Worm (Caenorhabditis elegans): ENCODE results near the gene rcan-1.

rcan-1 gene

DNA sequence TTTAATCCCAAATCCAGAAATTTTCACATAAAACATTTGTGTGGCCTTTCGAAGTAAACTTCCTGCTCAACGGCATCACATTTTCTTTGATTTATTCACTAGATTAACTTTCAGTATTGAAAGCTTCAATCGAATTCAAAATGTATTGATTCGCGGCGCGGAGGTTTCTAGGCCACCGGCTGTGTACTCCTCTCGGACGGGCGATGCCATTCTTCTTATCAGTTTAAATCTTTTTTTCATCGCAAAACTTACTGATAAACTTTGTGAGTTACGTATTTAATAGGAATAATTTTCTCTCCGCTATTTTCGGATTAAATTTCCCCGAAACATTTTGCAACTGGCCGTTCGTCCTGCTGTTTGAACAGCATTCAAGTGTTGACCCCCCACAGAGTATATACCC, 38.0 kb upstream of the rcan-1 start (continued):
- TF ChIP-seq nhr-71 (tag; optimal IDR thresholded peaks at IDR 0.05) (peak; percentile 91), alr-1 (tag; optimal IDR thresholded peaks at IDR 0.05; ENCODE audit: borderline replicate concordance) (no peak), ztf-4 (tag; optimal IDR thresholded peaks at IDR 0.05) (peak; percentile 69), ets-5 (GFP tag; IDR thresholded peaks at IDR 0.05) (no peak), ceh-90 (tag; optimal IDR thresholded peaks at IDR 0.05) (peak; percentile 94), blmp-1 (tag; optimal IDR thresholded peaks at IDR 0.05) (no peak), rnt-1 (tag; optimal IDR thresholded peaks at IDR 0.05) (peak; percentile 98), nhr-12 (tag; optimal IDR thresholded peaks at IDR 0.05) (no peak), lin-35 (GFP tag; optimal IDR thresholded peaks at IDR 0.05) (peak; percentile 86 to 92), snu-23 (GFP tag; optimal IDR thresholded peaks at IDR 0.05) (peak; percentile 83), zip-4 (GFP tag; optimal IDR thresholded peaks at IDR 0.05) (peak; percentile 51), pax-3 (tag; optimal IDR thresholded peaks at IDR 0.05) (peak; percentile 86), hlh-4 (tag; optimal IDR thresholded peaks at IDR 0.05) (peak; percentile 13), C34B4.2 (tag; optimal IDR thresholded peaks at IDR 0.05) (no peak), irx-1 (tag; optimal IDR thresholded peaks at IDR 0.05) (peak; percentile 92), egl-27 (tag; optimal IDR thresholded peaks at IDR 0.05) (no peak), lir-3 (tag; optimal IDR thresholded peaks at IDR 0.05; ENCODE audit: poor library complexity) (peak; percentile 94), nhr-77 (tag; optimal IDR thresholded peaks at IDR 0.05) (peak; percentile 22), unc-62 (GFP tag; optimal IDR thresholded peaks at IDR 0.05) (no peak), aly-2 (tag; optimal IDR thresholded peaks at IDR 0.05) (no peak), dsc-1 (tag; optimal IDR thresholded peaks at IDR 0.05) (peak; percentile 92), fkh-10 (GFP tag; optimal IDR thresholded peaks at IDR 0.05) (peak; percentile 34), nhr-76 (tag; optimal IDR thresholded peaks at IDR 0.05) (no peak), elt-3 (tag; optimal IDR thresholded peaks at IDR 0.05) (peak in 3 of 6 experiments; percentile 5 to 68 (median 33)), ceh-82 (tag; optimal IDR thresholded peaks at IDR 0.05) (peak; percentile 45 to 66 (median 60)), nhr-85 (tag) (peak; percentile 89), nhr-19 (GFP tag; conservative IDR thresholded peaks at IDR 0.05) (peak; percentile 85), lin-13 (GFP tag; optimal IDR thresholded peaks at IDR 0.05) (peak; percentile 66), mep-1 (tag; optimal IDR thresholded peaks at IDR 0.05) (no peak), unc-30 (tag; optimal IDR thresholded peaks at IDR 0.05) (no peak), C04F5.9 (tag; optimal IDR thresholded peaks at IDR 0.05) (peak; percentile 79), sox-4 (tag; optimal IDR thresholded peaks at IDR 0.05) (peak; percentile 93), nhr-84 (tag; optimal IDR thresholded peaks at IDR 0.05) (no peak), lin-39 (tag; optimal IDR thresholded peaks at IDR 0.05) (peak; percentile 34), nhr-90 (tag; optimal IDR thresholded peaks at IDR 0.05; ENCODE audit: poor library complexity) (peak; percentile 93), mdl-1 (tag; optimal IDR thresholded peaks at IDR 0.05) (peak in 1 of 2 experiments; percentile 21), vab-15 (tag; optimal IDR thresholded peaks at IDR 0.05) (no peak), Y116A8C.19 (tag; optimal IDR thresholded peaks at IDR 0.05; ENCODE audit: borderline replicate concordance) (peak; percentile 68), egl-13 (tag; optimal IDR thresholded peaks at IDR 0.05) (peak; percentile 80), swsn-7 (tag; optimal IDR thresholded peaks at IDR 0.05) (peak; percentile 78), ceh-63 (GFP tag; optimal IDR thresholded peaks at IDR 0.05) (no peak), C16A3.4 (tag; optimal IDR thresholded peaks at IDR 0.05) (peak; percentile 45), ceh-8 (GFP tag; optimal IDR thresholded peaks at IDR 0.05) (peak; percentile 13), aha-1 (tag; optimal IDR thresholded peaks at IDR 0.05) (no peak), grh-1 (GFP tag; IDR thresholded peaks at IDR 0.05) (peak; percentile 65), jun-1 (tag; optimal IDR thresholded peaks at IDR 0.05) (peak; percentile 61), lin-14 (GFP tag; optimal IDR thresholded peaks at IDR 0.05) (peak; percentile 77), fos-1 (tag; optimal IDR thresholded peaks at IDR 0.05) (peak; percentile 28), unc-98 (GFP tag; IDR thresholded peaks at IDR 0.05) (no peak; the same call in 1 of the 2 replicates), mef-2 (tag; optimal IDR thresholded peaks at IDR 0.05) (no peak), nhr-47 (tag; optimal IDR thresholded peaks at IDR 0.05) (peak; percentile 88), skn-1 (tag; optimal IDR thresholded peaks at IDR 0.05) (peak; percentile 52), nhr-28 (tag; optimal IDR thresholded peaks at IDR 0.05) (no peak)

Data from whole organism, L1 larva.